Worm (Caenorhabditis elegans) whole organism, L4 larva: ENCODE data around the gene acox-1.5.

Experiments used
- R02D3.7 ChIP-seq: fragments of 150-350 bp; sonication (generic microtip); optimal IDR thresholded peaks from 3 replicates; lab custom pipeline; 2014; ENCODE audit warnings: missing biosample characterization, missing genetic modification characterization
- Y5F2A.4 ChIP-seq: fragments of 200-800 bp; sonication (Bioruptor generic); optimal IDR thresholded peaks from 2 replicates; lab custom pipeline; 2018; ENCODE audit warnings: mild to moderate bottlenecking, missing genetic modification characterization, missing compliant biosample characterization
- dve-1 ChIP-seq: sonication (generic microtip); optimal IDR thresholded peaks from 2 replicates; lab custom pipeline; 2017; ENCODE audit warnings: antibody characterized with exemption, mild to moderate bottlenecking, missing genetic modification characterization, missing compliant biosample characterization; ENCODE audit not compliant: insufficient read depth
- fkh-10 ChIP-seq: fragments of 150-350 bp; optimal IDR thresholded peaks from 2 replicates; lab custom pipeline; 2014; ENCODE audit warnings: missing biosample characterization, missing genetic modification reagents, missing genetic modification characterization
- lin-13 ChIP-seq: fragments of 150-350 bp; optimal IDR thresholded peaks from 2 replicates; lab custom pipeline; 2014; ENCODE audit warnings: missing biosample characterization, missing genetic modification reagents, missing genetic modification characterization
- mdl-1 ChIP-seq, 2 experiments: fragments of 150-350 bp in 1 of 2; sonication (generic microtip) in 1 of 2; optimal IDR thresholded peaks; 2 replicates each; lab custom pipeline; 2014 to 2017; ENCODE audit warnings: missing biosample characterization in 2 of 2, missing genetic modification characterization in 2 of 2
- mxl-2 ChIP-seq: fragments of 200-800 bp; sonication (Bioruptor generic); conservative IDR thresholded peaks from 2 replicates; pipeline ENCODE4 v1.3.6; 2022; ENCODE audit warnings: missing genetic modification reagents, missing genetic modification characterization, missing compliant biosample characterization
- nhr-77 ChIP-seq: fragments of 150-350 bp; optimal IDR thresholded peaks from 2 replicates; lab custom pipeline; 2014; ENCODE audit warnings: missing biosample characterization, missing genetic modification characterization
- pha-4 ChIP-seq, 2 experiments: fragments of 150-350 bp in 1 of 2; fragments of 200-800 bp in 1 of 2; sonication (Bioruptor generic) in 1 of 2; IDR thresholded peaks in 1 of 2; optimal IDR thresholded peaks in 1 of 2; 2 replicates each; pipeline versions ENCODE4 v1.3.6 to Lab custom; 2014 to 2022; ENCODE audit warnings: missing genetic modification characterization in 2 of 2, missing genetic modification reagents in 2 of 2, missing biosample characterization in 1 of 2, missing compliant biosample characterization in 1 of 2
- unc-62 ChIP-seq, 3 experiments: fragments of 150-350 bp in 1 of 3; sonication (generic microtip); optimal IDR thresholded peaks in 2 of 3; peaks in 1 of 3; 1 replicate in 1 of 3; 2 replicates in 2 of 3; lab custom pipeline; 2014 to 2017; ENCODE audit warnings: missing biosample characterization in 3 of 3, missing genetic modification characterization in 3 of 3, missing genetic modification reagents in 3 of 3, missing genotype in 1 of 3
- zag-1 ChIP-seq: fragments of 150-350 bp; optimal IDR thresholded peaks from 2 replicates; lab custom pipeline; 2014; ENCODE audit warnings: missing biosample characterization, missing genetic modification characterization
- zip-2 ChIP-seq: fragments of 150-350 bp; optimal IDR thresholded peaks from 2 replicates; lab custom pipeline; 2014; ENCODE audit warnings: missing biosample characterization, missing genetic modification characterization

DNA sequence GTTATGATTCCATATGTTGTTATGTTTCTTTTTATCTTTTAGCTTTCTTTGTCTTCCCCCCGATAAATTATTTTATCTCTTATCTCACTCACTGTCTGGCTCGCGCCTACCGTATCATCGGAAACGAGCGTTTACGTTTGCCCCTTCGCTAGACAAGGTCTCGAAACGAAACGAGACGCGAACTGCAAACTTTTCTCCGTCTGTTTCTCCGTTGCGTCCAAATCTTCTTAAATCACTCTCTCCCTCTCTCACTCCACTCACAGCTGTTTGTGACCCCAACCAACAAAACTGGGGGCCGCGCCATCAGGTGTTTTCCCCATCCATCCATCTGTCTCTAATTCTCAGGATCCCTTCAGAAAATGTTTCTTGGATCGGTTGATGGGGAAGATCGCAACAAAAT is 28.2 kb upstream of the acox-1.5 start:
- TF ChIP-seq zag-1 (tag; lab: Kevin White, UChicago): no peak
- TF ChIP-seq fkh-10 (GFP tag; lab: Kevin White, UChicago): no peak
- peak; percentile 16 for TF ChIP-seq dve-1 (tag; lab: Kevin White, UChicago)
- TF ChIP-seq nhr-77 (tag; lab: Kevin White, UChicago): no peak
- TF ChIP-seq mxl-2 (GFP tag; lab: Robert Waterston, UW): no peak
- TF ChIP-seq zip-2 (tag; lab: Kevin White, UChicago): no peak
- no peak for TF ChIP-seq Y5F2A.4 (GFP tag; lab: Kevin White, UChicago)
- no peak for TF ChIP-seq lin-13 (GFP tag; lab: Kevin White, UChicago)
- no peak for TF ChIP-seq R02D3.7 (tag; lab: Kevin White, UChicago)
- no peak for TF ChIP-seq pha-4 (GFP tag; IDR thresholded peaks at IDR 0.05; lab: Robert Waterston, UW)
- TF ChIP-seq pha-4 (tag; optimal IDR thresholded peaks at IDR 0.05; lab: Kevin White, UChicago): no peak
- TF ChIP-seq unc-62 (GFP tag; optimal IDR thresholded peaks at IDR 0.05 in 1 of 2; lab: Kevin White, UChicago): no peak
- TF ChIP-seq unc-62 (tag; optimal IDR thresholded peaks at IDR 0.05; lab: Kevin White, UChicago): no peak
- TF ChIP-seq mdl-1 (tag; optimal IDR thresholded peaks at IDR 0.05; lab: Kevin White, UChicago): peak in 1 of 2 experiments; percentile 10
